Fruit fly (Drosophila melanogaster): ENCODE measurements around the gene MtnA.

The MtnA gene

DNA sequence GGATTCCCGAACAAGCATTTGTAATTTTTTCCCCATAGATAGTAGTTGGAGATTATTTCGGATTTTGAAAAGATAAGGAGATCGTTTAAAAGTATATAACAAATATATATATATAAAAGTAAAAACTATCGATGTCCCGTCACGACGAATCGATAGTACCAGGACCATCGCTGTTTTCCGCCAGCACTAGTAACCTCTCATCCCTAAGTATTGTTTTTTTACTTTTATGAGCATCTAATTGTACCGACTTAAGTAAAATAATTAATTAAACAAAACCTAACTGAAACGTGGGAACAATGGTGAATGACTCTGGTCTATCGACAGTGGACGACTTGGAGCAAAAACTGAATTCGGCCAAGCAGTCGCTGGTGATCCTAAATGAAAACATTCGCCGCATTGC is 43.5 kb downstream of the MtnA start, which contains the start of gene Pnn (continued):
- peak; percentile 87 for TF ChIP-seq CG7963 (GFP tag; IDR thresholded peaks at IDR 0.05; ENCODE audit: partially characterized antibody)
- no peak for TF ChIP-seq btn (GFP tag; optimal IDR thresholded peaks at IDR 0.05)
- TF ChIP-seq CG4617 (GFP tag; optimal IDR thresholded peaks at IDR 0.05; ENCODE audit: borderline replicate concordance) = peak; percentile 77
- no peak for TF ChIP-seq Jarid2 (GFP tag; optimal IDR thresholded peaks at IDR 0.05)
- peak; percentile 39 for TF ChIP-seq zen (tag; optimal IDR thresholded peaks at IDR 0.05)
- TF ChIP-seq CG16813 (GFP tag; IDR thresholded peaks at IDR 0.05; ENCODE audit: partially characterized antibody) = peak; percentile 92
- peak; percentile 88 for TF ChIP-seq CG34224 (GFP tag; IDR thresholded peaks at IDR 0.05; ENCODE audit: partially characterized antibody)
- TF ChIP-seq CG10267 (tag; optimal IDR thresholded peaks at IDR 0.05) = peak; percentile 40
- TF ChIP-seq cad (GFP tag; optimal IDR thresholded peaks at IDR 0.05) = peak; percentile 30
- peak; percentile 81 for TF ChIP-seq CG14860 (GFP tag; IDR thresholded peaks at IDR 0.05; ENCODE audit: partially characterized antibody)
- TF ChIP-seq mld (GFP tag; IDR thresholded peaks at IDR 0.05; ENCODE audit: partially characterized antibody) = peak; percentile 68; the same call in 1 of the 3 replicates
- peak; percentile 65 for TF ChIP-seq sqz (GFP tag; optimal IDR thresholded peaks at IDR 0.05)
- TF ChIP-seq knrl (GFP tag; IDR thresholded peaks at IDR 0.05; ENCODE audit: partially characterized antibody) = peak; percentile 92
- TF ChIP-seq Nf-YC (tag; optimal IDR thresholded peaks at IDR 0.05) = peak; percentile 32

DNA sequence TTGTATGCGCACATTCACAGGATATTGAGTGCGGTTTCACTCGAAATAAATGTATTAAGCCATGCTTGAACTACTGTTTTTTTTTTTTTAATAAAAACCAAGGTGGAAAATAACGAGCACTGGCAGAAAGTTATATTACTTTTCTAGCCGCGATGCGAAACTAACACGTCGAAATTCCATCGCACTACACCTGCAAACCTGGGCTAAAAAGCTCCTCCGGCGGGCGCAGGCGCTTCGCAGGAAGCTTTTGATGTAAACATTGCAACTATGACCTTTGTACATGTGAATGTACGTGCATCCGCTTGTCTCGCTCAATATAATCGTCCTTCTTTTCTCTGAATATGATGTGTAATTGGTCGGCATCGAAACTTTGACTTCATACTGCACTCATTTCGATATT is 44.4 kb downstream of the MtnA start, which contains the start of gene side-VII:
Gene side-VII, minus strand, starts transcription at position 187 of the 400 bp plus-strand sequence.
- no peak for TF ChIP-seq CG12155 (GFP tag; optimal IDR thresholded peaks at IDR 0.05)
- TF ChIP-seq Hr78 (GFP tag; optimal IDR thresholded peaks at IDR 0.05) = peak in 1 of 2 experiments; percentile 29
- TF ChIP-seq chinmo (GFP tag; IDR thresholded peaks at IDR 0.05; ENCODE audit: partially characterized antibody) = 0 out of 4 replicates have a peak, but pooled peaks have one; percentile 45
- TF ChIP-seq HLH3B (GFP tag; IDR thresholded peaks at IDR 0.05) = 0 out of 2 replicates have a peak, but pooled peaks have one; percentile 28
- TF ChIP-seq sna (GFP tag; IDR thresholded peaks at IDR 0.05; ENCODE audit: partially characterized antibody) = 0 out of 2 replicates have a peak, but pooled peaks have one; percentile 13
- no peak for TF ChIP-seq org-1 (GFP tag; optimal IDR thresholded peaks at IDR 0.05)
- peak; percentile 96 for TF ChIP-seq nerfin-1 (tag; optimal IDR thresholded peaks at IDR 0.05)
- no peak for TF ChIP-seq CG1529 (GFP tag; optimal IDR thresholded peaks at IDR 0.05)
- TF ChIP-seq ewg (GFP tag; optimal IDR thresholded peaks at IDR 0.05) = peak; percentile 82
- TF ChIP-seq Stat92E (GFP tag; optimal IDR thresholded peaks at IDR 0.05) = no peak
- TF ChIP-seq mld (GFP tag; IDR thresholded peaks at IDR 0.05; ENCODE audit: partially characterized antibody) = 0 out of 3 replicates have a peak, but pooled peaks have one; percentile 4
- no peak for TF ChIP-seq Sry-β (GFP tag; optimal IDR thresholded peaks at IDR 0.05)

DNA sequence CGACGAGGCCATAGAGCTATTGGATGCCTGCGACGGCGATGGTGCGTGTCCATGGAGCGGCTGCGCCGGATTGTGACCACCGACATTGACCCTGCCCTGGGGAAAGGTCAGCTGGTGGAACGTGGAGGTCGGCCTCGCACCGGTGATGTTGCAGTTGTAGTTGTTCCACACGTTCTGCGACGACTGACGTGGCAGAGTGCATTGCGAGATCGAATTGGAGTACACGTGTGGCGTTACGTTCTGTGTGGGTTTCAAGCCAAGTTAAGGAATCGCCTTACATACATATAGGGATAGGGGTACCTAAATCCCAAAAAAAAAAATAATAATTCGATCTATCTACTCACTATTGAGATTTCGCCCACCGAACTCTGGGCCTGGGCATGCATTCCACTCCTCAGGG is 49.0 kb downstream of the MtnA start:
- TF ChIP-seq Atf-2 (GFP tag; optimal IDR thresholded peaks at IDR 0.05) (no peak), Dip3 (GFP tag; optimal IDR thresholded peaks at IDR 0.05) (no peak), CoRest (tag; optimal IDR thresholded peaks at IDR 0.05) (no peak), sens (GFP tag) (peak; percentile 26), Blimp-1 (GFP tag; optimal IDR thresholded peaks at IDR 0.05) (no peak), fd64A (GFP tag; optimal IDR thresholded peaks at IDR 0.05) (no peak), Med (GFP tag) (peak; percentile 58), tgo (GFP tag; IDR thresholded peaks at IDR 0.05) (no peak), E2f1 (GFP tag; IDR thresholded peaks at IDR 0.05) (no peak), CG17361 (GFP tag; IDR thresholded peaks at IDR 0.05) (no peak), CG1233 (GFP tag; optimal IDR thresholded peaks at IDR 0.05) (no peak)
